Worm (Caenorhabditis elegans) whole organism, young adult: ENCODE results near the gene K02C4.3.

Source experiments
- B0019.2 ChIP-seq: fragments of 200-800 bp; sonication (Bioruptor generic); conservative IDR thresholded peaks from 2 replicates; pipeline ENCODE4 v1.3.6; 2022; ENCODE audit warnings: missing genetic modification reagents, missing genetic modification characterization, missing compliant biosample characterization
- B0261.1 ChIP-seq: sonication (generic microtip); optimal IDR thresholded peaks from 2 replicates; lab custom pipeline; 2016; ENCODE audit warnings: mild to moderate bottlenecking, missing genetic modification characterization, moderate library complexity, missing compliant biosample characterization
- C06A6.2 ChIP-seq: fragments of 200-800 bp; sonication (Bioruptor generic); conservative IDR thresholded peaks from 2 replicates; pipeline ENCODE4 v1.3.6; 2022; ENCODE audit warnings: missing genetic modification characterization, missing compliant biosample characterization
- F23B12.7 ChIP-seq: sonication (generic microtip); optimal IDR thresholded peaks from 2 replicates; lab custom pipeline; 2017; ENCODE audit warnings: missing genetic modification characterization, mild to moderate bottlenecking, missing compliant biosample characterization, antibody characterized with exemption, moderate library complexity; ENCODE audit not compliant: insufficient read depth
- F49E8.2 ChIP-seq: sonication (generic microtip); optimal IDR thresholded peaks from 3 replicates; lab custom pipeline; 2017; ENCODE audit warnings: missing genetic modification characterization, mild to moderate bottlenecking, missing compliant biosample characterization, antibody characterized with exemption, moderate library complexity; ENCODE audit not compliant: insufficient read depth
- F52B5.7 ChIP-seq: sonication (generic microtip); optimal IDR thresholded peaks from 2 replicates; lab custom pipeline; 2016; ENCODE audit warnings: mild to moderate bottlenecking, missing genetic modification characterization, missing compliant biosample characterization
- F55B11.4 ChIP-seq: sonication (generic microtip); optimal IDR thresholded peaks from 2 replicates; lab custom pipeline; 2016; ENCODE audit warnings: missing compliant biosample characterization, missing genetic modification characterization, borderline replicate concordance; ENCODE audit not compliant: insufficient read depth
- Y53F4B.3 ChIP-seq: fragments of 200-800 bp; sonication (Bioruptor generic); IDR thresholded peaks from 2 replicates; pipeline ENCODE4 v1.3.6; 2022; ENCODE audit warnings: missing genetic modification reagents, missing genetic modification characterization, missing compliant biosample characterization
- Y95B8A.8 ChIP-seq: fragments of 200-800 bp; sonication (Bioruptor generic); IDR thresholded peaks from 2 replicates; pipeline ENCODE4 v1.3.6; 2022; ENCODE audit warnings: missing genetic modification reagents, missing genetic modification characterization, missing compliant biosample characterization
- attf-3 ChIP-seq: fragments of 200-800 bp; sonication (Bioruptor generic); conservative IDR thresholded peaks from 2 replicates; pipeline ENCODE4 v1.3.6; 2022; ENCODE audit warnings: missing genetic modification reagents, missing genetic modification characterization, missing compliant biosample characterization
- attf-5 ChIP-seq: fragments of 200-800 bp; sonication (Bioruptor generic); optimal IDR thresholded peaks from 2 replicates; lab custom pipeline; 2018; ENCODE audit warnings: mild to moderate bottlenecking, missing genetic modification characterization, missing compliant biosample characterization
- bed-2 ChIP-seq: fragments of 200-800 bp; sonication (Bioruptor generic); IDR thresholded peaks from 2 replicates; pipeline ENCODE4 v1.3.6; 2022; ENCODE audit warnings: missing genetic modification reagents, missing genetic modification characterization, missing compliant biosample characterization
- cebp-1 ChIP-seq, 2 experiments: fragments of 200-800 bp in 1 of 2; sonication (Bioruptor generic) in 1 of 2; sonication (generic microtip) in 1 of 2; IDR thresholded peaks in 1 of 2; optimal IDR thresholded peaks in 1 of 2; 2 replicates each; pipeline versions ENCODE4 v1.3.6 to Lab custom; 2017 to 2022; ENCODE audit warnings: missing compliant biosample characterization in 2 of 2, missing genetic modification characterization in 2 of 2, mild to moderate bottlenecking in 1 of 2, missing genetic modification reagents in 1 of 2, moderate library complexity in 1 of 2
- cebp-2 ChIP-seq: fragments of 200-800 bp; sonication (Bioruptor generic); IDR thresholded peaks from 2 replicates; pipeline ENCODE4 v1.3.6; 2022; ENCODE audit warnings: missing genetic modification characterization, missing compliant biosample characterization
- ceh-100 ChIP-seq: fragments of 200-800 bp; sonication (Bioruptor generic); IDR thresholded peaks from 2 replicates; pipeline ENCODE4 v1.3.6; 2022; ENCODE audit warnings: missing genetic modification reagents, missing genetic modification characterization, missing compliant biosample characterization
- ceh-27 ChIP-seq: fragments of 200-800 bp; sonication (Bioruptor generic); optimal IDR thresholded peaks from 2 replicates; lab custom pipeline; 2018; ENCODE audit warnings: mild to moderate bottlenecking, missing genetic modification characterization, moderate library complexity, missing compliant biosample characterization
- ceh-91 ChIP-seq: fragments of 200-800 bp; sonication (Bioruptor generic); IDR thresholded peaks from 2 replicates; pipeline ENCODE4 v1.3.6; 2022; ENCODE audit warnings: missing genetic modification reagents, missing genetic modification characterization, missing compliant biosample characterization
- chd-7 ChIP-seq: sonication (generic microtip); optimal IDR thresholded peaks from 2 replicates; lab custom pipeline; 2016; ENCODE audit warnings: mild to moderate bottlenecking, missing genetic modification characterization, moderate library complexity, missing compliant biosample characterization
- egl-18 ChIP-seq: fragments of 200-800 bp; sonication (Bioruptor generic); IDR thresholded peaks from 2 replicates; pipeline ENCODE4 v1.3.6; 2022; ENCODE audit warnings: missing genetic modification reagents, missing genetic modification characterization, missing compliant biosample characterization
- hmg-1.2 ChIP-seq: fragments of 200-800 bp; sonication (Bioruptor generic); IDR thresholded peaks from 2 replicates; pipeline ENCODE4 v1.3.6; 2022; ENCODE audit warnings: missing genetic modification reagents, missing genetic modification characterization, missing compliant biosample characterization
- hrde-1 ChIP-seq: sonication (generic microtip); optimal IDR thresholded peaks from 2 replicates; lab custom pipeline; 2016; ENCODE audit warnings: missing genetic modification characterization, mild to moderate bottlenecking, missing compliant biosample characterization, moderate library complexity, missing genotype, missing genetic modification reagents, borderline replicate concordance
- hsf-1 ChIP-seq: fragments of 200-800 bp; sonication (Bioruptor generic); IDR thresholded peaks from 2 replicates; pipeline ENCODE4 v1.3.6; 2022; ENCODE audit warnings: missing genetic modification reagents, missing genetic modification characterization, missing compliant biosample characterization
- lag-1 ChIP-seq: fragments of 200-800 bp; sonication (Bioruptor generic); IDR thresholded peaks from 2 replicates; pipeline ENCODE4 v1.3.6; 2022; ENCODE audit warnings: missing genetic modification reagents, missing genetic modification characterization, missing compliant biosample characterization
- let-607 ChIP-seq, 2 experiments: fragments of 200-800 bp in 1 of 2; sonication (Bioruptor generic) in 1 of 2; sonication (generic microtip) in 1 of 2; optimal IDR thresholded peaks; 2 replicates each; lab custom pipeline; 2016 to 2018; ENCODE audit warnings: mild to moderate bottlenecking in 2 of 2, missing compliant biosample characterization in 2 of 2, missing genetic modification characterization in 2 of 2, moderate library complexity in 2 of 2, missing genotype in 1 of 2
- lsy-27 ChIP-seq: sonication (generic microtip); optimal IDR thresholded peaks from 2 replicates; lab custom pipeline; 2017; ENCODE audit warnings: missing genetic modification characterization, mild to moderate bottlenecking, missing compliant biosample characterization, antibody characterized with exemption, missing genotype, borderline replicate concordance; ENCODE audit not compliant: insufficient read depth
- mel-28 ChIP-seq: sonication (generic microtip); optimal IDR thresholded peaks from 2 replicates; lab custom pipeline; 2016; ENCODE audit warnings: borderline replicate concordance, mild to moderate bottlenecking, missing genetic modification characterization, missing compliant biosample characterization
- nhr-120 ChIP-seq: fragments of 200-800 bp; sonication (Bioruptor generic); IDR thresholded peaks from 2 replicates; pipeline ENCODE4 v1.3.6; 2022; ENCODE audit warnings: missing genetic modification characterization, missing compliant biosample characterization
- nhr-80 ChIP-seq: sonication (generic microtip); optimal IDR thresholded peaks from 2 replicates; lab custom pipeline; 2016; ENCODE audit warnings: missing genetic modification characterization, missing compliant biosample characterization
- pha-4 ChIP-seq: fragments of 150-350 bp; sonication (generic microtip); optimal IDR thresholded peaks from 2 replicates; lab custom pipeline; 2014; ENCODE audit warnings: missing biosample characterization, missing genetic modification reagents, missing genetic modification characterization
- sea-2 ChIP-seq: fragments of 200-800 bp; sonication (Bioruptor generic); IDR thresholded peaks from 2 replicates; pipeline ENCODE4 v1.3.6; 2022; ENCODE audit warnings: missing genetic modification characterization, missing compliant biosample characterization
- snpc-1.1 ChIP-seq: sonication (generic microtip); optimal IDR thresholded peaks from 2 replicates; lab custom pipeline; 2017; ENCODE audit warnings: missing genetic modification characterization, mild to moderate bottlenecking, missing compliant biosample characterization, antibody characterized with exemption, moderate library complexity, missing genotype, missing genetic modification reagents; ENCODE audit not compliant: insufficient read depth
- snpc-4 ChIP-seq, 5 experiments: fragments of 150-350 bp in 1 of 5; sonication (generic microtip) in 4 of 5; optimal IDR thresholded peaks; 2 replicates each; lab custom pipeline; 2014 to 2018; ENCODE audit warnings: missing genetic modification characterization in 5 of 5, missing biosample characterization in 3 of 5, antibody characterized with exemption in 2 of 5, mild to moderate bottlenecking in 2 of 5, missing compliant biosample characterization in 2 of 5, missing genotype in 2 of 5, moderate library complexity in 2 of 5, missing genetic modification reagents in 1 of 5
- somi-1 ChIP-seq: fragments of 200-800 bp; sonication (Bioruptor generic); optimal IDR thresholded peaks from 2 replicates; lab custom pipeline; 2018; ENCODE audit warnings: mild to moderate bottlenecking, missing genetic modification characterization, missing compliant biosample characterization
- tlf-1 ChIP-seq: fragments of 200-800 bp; sonication (Bioruptor generic); optimal IDR thresholded peaks from 2 replicates; lab custom pipeline; 2018; ENCODE audit warnings: mild to moderate bottlenecking, missing genetic modification characterization, missing compliant biosample characterization
- zim-3 ChIP-seq: sonication (generic microtip); optimal IDR thresholded peaks from 2 replicates; lab custom pipeline; 2017; ENCODE audit warnings: mild to moderate bottlenecking, missing genetic modification characterization, moderate library complexity, missing compliant biosample characterization
- ztf-25 ChIP-seq: fragments of 200-800 bp; sonication (Bioruptor generic); IDR thresholded peaks from 2 replicates; pipeline ENCODE4 v1.3.6; 2022; ENCODE audit warnings: missing genetic modification reagents, missing genetic modification characterization, missing compliant biosample characterization
- ztf-26 ChIP-seq: sonication (generic microtip); optimal IDR thresholded peaks from 2 replicates; lab custom pipeline; 2017; ENCODE audit warnings: missing genetic modification characterization, missing compliant biosample characterization

Gene K02C4.3

ce11 chrII:8124867-8125266 lies 38.2 kb upstream of the K02C4.3 start, which contains the start of gene ire-1 (continued):
- TF ChIP-seq F55B11.4 (tag; lab: Kevin White, UChicago) (no peak), egl-18 (GFP tag; lab: Robert Waterston, UW) (no peak), pha-4 (peak; percentile 73), attf-5 (GFP tag; lab: Kevin White, UChicago) (peak; percentile 74), ceh-91 (no peak), snpc-1.1 (tag; lab: Kevin White, UChicago) (no peak), hmg-1.2 (GFP tag; lab: Robert Waterston, UW) (peak; percentile 25; the same call in 1 of the 2 replicates)

- TF ChIP-seq F23B12.7 (tag; lab: Kevin White, UChicago) (no peak), ztf-25 (GFP tag; lab: Robert Waterston, UW) (no peak), Y95B8A.8 (GFP tag; lab: Robert Waterston, UW) (no peak), nhr-80 (tag; lab: Kevin White, UChicago) (no peak), egl-18 (GFP tag; lab: Robert Waterston, UW) (no peak), B0019.2 (GFP tag; lab: Robert Waterston, UW) (no peak), cebp-1 (GFP tag; IDR thresholded peaks at IDR 0.05; lab: Robert Waterston, UW) (no peak), cebp-1 (tag; optimal IDR thresholded peaks at IDR 0.05; lab: Kevin White, UChicago) (no peak), lag-1 (no peak), tlf-1 (no peak), F52B5.7 (tag; lab: Kevin White, UChicago) (no peak), zim-3 (tag; lab: Kevin White, UChicago) (no peak), bed-2 (GFP tag; lab: Robert Waterston, UW) (no peak), lsy-27 (no peak), B0261.1 (no peak), snpc-4 (GFP tag; optimal IDR thresholded peaks at IDR 0.05; lab: Kevin White, UChicago) (no peak), snpc-4 (tag; optimal IDR thresholded peaks at IDR 0.05; lab: Kevin White, UChicago) (no peak), ceh-27 (GFP tag; lab: Kevin White, UChicago) (no peak), somi-1 (GFP tag; lab: Kevin White, UChicago) (no peak), let-607 (tag; optimal IDR thresholded peaks at IDR 0.05; lab: Kevin White, UChicago) (no peak), ztf-26 (tag; lab: Kevin White, UChicago) (no peak), cebp-2 (GFP tag; lab: Robert Waterston, UW) (no peak)
These were observed 30.8 kb upstream of the K02C4.3 start for ce11 chrII:8117426-8117825.

- TF ChIP-seq C06A6.2 (GFP tag; lab: Robert Waterston, UW): no peak
- no peak for TF ChIP-seq Y53F4B.3 (GFP tag; lab: Robert Waterston, UW)
- no peak for TF ChIP-seq hsf-1
- no peak for TF ChIP-seq attf-3
- TF ChIP-seq nhr-120 (GFP tag; lab: Robert Waterston, UW): no peak
- no peak for TF ChIP-seq sea-2 (GFP tag; lab: Robert Waterston, UW)
- TF ChIP-seq mel-28 (tag; lab: Kevin White, UChicago): no peak
- TF ChIP-seq ceh-100 (GFP tag; lab: Robert Waterston, UW): no peak
- TF ChIP-seq hrde-1 (tag; lab: Kevin White, UChicago): no peak
- no peak for TF ChIP-seq chd-7 (tag; lab: Kevin White, UChicago)
- no peak for TF ChIP-seq F49E8.2
- no peak for TF ChIP-seq hmg-1.2 (GFP tag; lab: Robert Waterston, UW)
- TF ChIP-seq B0261.1: no peak
These were observed 29.5 kb upstream of the K02C4.3 start, which contains the start of gene unc-105 for ce11 chrII:8116159-8116558. Gene unc-105, plus strand, starts transcription at chrII:8116459.
